Worm (Caenorhabditis elegans) whole organism, midembryonic: ENCODE data around the gene srv-10.

ENCODE experiments used
- klf-2 ChIP-seq: fragments of 200-800 bp; sonication (Bioruptor generic); conservative IDR thresholded peaks from 2 replicates; pipeline ENCODE4 v1.3.6; 2022; ENCODE audit warnings: missing genetic modification reagents, missing genetic modification characterization, missing compliant biosample characterization
- med-1 ChIP-seq: sonication (generic microtip); optimal IDR thresholded peaks from 2 replicates; lab custom pipeline; 2017; ENCODE audit warnings: missing genetic modification characterization, mild to moderate bottlenecking, missing compliant biosample characterization, antibody characterized with exemption, missing genetic modification reagents; ENCODE audit not compliant: insufficient read depth
- tab-1 ChIP-seq: fragments of 200-800 bp; sonication (Bioruptor generic); IDR thresholded peaks from 2 replicates; pipeline ENCODE4 v1.3.6; 2022; ENCODE audit warnings: missing genetic modification characterization, missing compliant biosample characterization

- TF ChIP-seq med-1 (GFP tag; lab: Kevin White, UChicago) (no peak), tab-1 (GFP tag; lab: Robert Waterston, UW) (no peak), klf-2 (no peak)
Measured at ce11 chrV:13413301-13413700, 10.4 kb upstream of the srv-10 start.
